Worm (Caenorhabditis elegans): Measurements from ENCODE around the gene acbp-5.
A peak's percentile ranks its signal among the peaks of the same experiment; 100 is the strongest.

acbp-5 gene

ce11 chrIII:13635730-13636360 is 5.6 kb downstream of the acbp-5 start (continued):
- TF ChIP-seq fkh-10 (GFP tag; optimal IDR thresholded peaks at IDR 0.05) (peak; percentile 74), grh-1 (GFP tag; IDR thresholded peaks at IDR 0.05) (no peak), nhr-12 (tag; optimal IDR thresholded peaks at IDR 0.05) (no peak), C34B4.2 (tag; optimal IDR thresholded peaks at IDR 0.05) (no peak), hpl-2 (GFP tag; optimal IDR thresholded peaks at IDR 0.05) (no peak), nhr-19 (GFP tag; conservative IDR thresholded peaks at IDR 0.05) (no peak), jun-1 (tag; optimal IDR thresholded peaks at IDR 0.05) (no peak), fkh-4 (tag; optimal IDR thresholded peaks at IDR 0.05; ENCODE audit: borderline replicate concordance) (no peak), ceh-82 (tag; optimal IDR thresholded peaks at IDR 0.05) (peak in 2 of 3 experiments; percentile 27 to 54), ztf-11 (tag; optimal IDR thresholded peaks at IDR 0.05) (no peak), nhr-76 (tag; optimal IDR thresholded peaks at IDR 0.05) (no peak), skn-1 (tag; optimal IDR thresholded peaks at IDR 0.05) (no peak), lin-39 (tag; optimal IDR thresholded peaks at IDR 0.05) (no peak), irx-1 (tag; optimal IDR thresholded peaks at IDR 0.05) (no peak), nhr-47 (tag; optimal IDR thresholded peaks at IDR 0.05) (no peak), dsc-1 (tag; optimal IDR thresholded peaks at IDR 0.05) (peak; percentile 33), lin-35 (GFP tag; optimal IDR thresholded peaks at IDR 0.05) (no peak), unc-86 (tag; optimal IDR thresholded peaks at IDR 0.05) (no peak), ceh-63 (GFP tag; optimal IDR thresholded peaks at IDR 0.05) (no peak), sox-4 (tag; optimal IDR thresholded peaks at IDR 0.05) (no peak), aha-1 (tag; optimal IDR thresholded peaks at IDR 0.05) (no peak), lin-13 (GFP tag; optimal IDR thresholded peaks at IDR 0.05) (peak; percentile 5), ceh-8 (GFP tag; optimal IDR thresholded peaks at IDR 0.05) (no peak), mdl-1 (tag; optimal IDR thresholded peaks at IDR 0.05) (no peak), nhr-71 (tag; optimal IDR thresholded peaks at IDR 0.05) (peak; percentile 12), snu-23 (GFP tag; optimal IDR thresholded peaks at IDR 0.05) (no peak), blmp-1 (tag; optimal IDR thresholded peaks at IDR 0.05) (no peak), Y116A8C.19 (tag; optimal IDR thresholded peaks at IDR 0.05; ENCODE audit: borderline replicate concordance) (no peak), C04F5.9 (tag; optimal IDR thresholded peaks at IDR 0.05) (no peak), unc-30 (tag; optimal IDR thresholded peaks at IDR 0.05) (no peak), xbp-1 (tag; optimal IDR thresholded peaks at IDR 0.05) (no peak), efl-3 (GFP tag; optimal IDR thresholded peaks at IDR 0.05) (no peak), elt-2 (tag; optimal IDR thresholded peaks at IDR 0.05) (no peak), lin-15B (tag; optimal IDR thresholded peaks at IDR 0.05) (no peak), ztf-4 (tag; optimal IDR thresholded peaks at IDR 0.05) (no peak), lin-14 (GFP tag; optimal IDR thresholded peaks at IDR 0.05) (peak; percentile 82), lsy-2 (tag; optimal IDR thresholded peaks at IDR 0.05) (peak in 1 of 2 experiments; percentile 20), ceh-88 (GFP tag; IDR thresholded peaks at IDR 0.05) (no peak), tlp-1 (tag; optimal IDR thresholded peaks at IDR 0.05) (no peak), fkh-8 (tag; optimal IDR thresholded peaks at IDR 0.05) (no peak), unc-98 (GFP tag; IDR thresholded peaks at IDR 0.05) (no peak), fos-1 (tag; optimal IDR thresholded peaks at IDR 0.05) (no peak), snpc-4 (tag; optimal IDR thresholded peaks at IDR 0.05) (peak; percentile 72), tbx-2 (tag; optimal IDR thresholded peaks at IDR 0.05) (peak; percentile 12), nhr-90 (tag; optimal IDR thresholded peaks at IDR 0.05; ENCODE audit: poor library complexity) (no peak)

All from whole organism, L1 larva.